Worm (Caenorhabditis elegans) whole organism, L2 larva: ENCODE results near the gene Y45F10C.1.

ENCODE experiments used
- ZK546.5 ChIP-seq: sonication (generic microtip); optimal IDR thresholded peaks from 2 replicates; lab custom pipeline; 2017; ENCODE audit warnings: missing biosample characterization, missing genetic modification characterization
- alr-1 ChIP-seq: fragments of 150-350 bp; optimal IDR thresholded peaks from 2 replicates; lab custom pipeline; 2014; ENCODE audit warnings: missing biosample characterization, missing genetic modification characterization
- egl-27 ChIP-seq: sonication (generic microtip); optimal IDR thresholded peaks from 3 replicates; lab custom pipeline; 2017; ENCODE audit warnings: missing biosample characterization, missing genetic modification reagents, missing genetic modification characterization
- elt-3 ChIP-seq: sonication (generic microtip); optimal IDR thresholded peaks from 2 replicates; lab custom pipeline; 2017; ENCODE audit warnings: missing biosample characterization, missing genetic modification characterization
- nhr-10 ChIP-seq: sonication (generic microtip); optimal IDR thresholded peaks from 2 replicates; lab custom pipeline; 2017; ENCODE audit warnings: missing biosample characterization, missing genetic modification characterization
- nhr-11 ChIP-seq: fragments of 150-350 bp; optimal IDR thresholded peaks from 2 replicates; lab custom pipeline; 2014; ENCODE audit warnings: missing biosample characterization, missing genetic modification characterization
- unc-39 ChIP-seq: fragments of 150-350 bp; optimal IDR thresholded peaks from 2 replicates; lab custom pipeline; 2014; ENCODE audit warnings: missing biosample characterization, missing genetic modification characterization

DNA sequence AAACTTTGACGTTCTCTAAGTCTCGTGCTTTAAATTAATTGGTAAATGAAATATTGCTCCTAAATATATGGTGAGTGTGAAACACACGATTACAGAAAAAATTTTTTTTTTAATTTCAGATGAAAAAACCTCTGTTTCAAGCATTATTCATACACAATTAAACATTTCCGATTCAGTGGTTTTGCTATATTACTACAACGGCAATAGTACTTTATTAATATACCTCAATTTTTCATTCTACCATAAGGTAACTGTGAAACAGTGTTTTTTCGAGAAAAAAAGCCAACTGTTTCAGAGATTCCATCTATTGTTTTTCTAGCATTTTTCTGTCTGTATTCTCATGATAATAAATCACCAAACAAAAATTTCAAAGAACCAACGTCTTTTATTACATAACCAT is 41.5 kb upstream of the Y45F10C.1 start:
- no peak for TF ChIP-seq elt-3 (tag; lab: Kevin White, UChicago)
- no peak for TF ChIP-seq ZK546.5 (tag; lab: Kevin White, UChicago)
- TF ChIP-seq nhr-11 (tag; lab: Kevin White, UChicago) = no peak
- no peak for TF ChIP-seq egl-27 (tag; lab: Kevin White, UChicago)
- TF ChIP-seq unc-39 (tag; lab: Kevin White, UChicago) = no peak
- TF ChIP-seq alr-1 (tag; lab: Kevin White, UChicago) = no peak
- no peak for TF ChIP-seq nhr-10 (tag; lab: Kevin White, UChicago)
